Fruit fly (Drosophila melanogaster): Measurements from ENCODE around the gene OtopLb.

DNA sequence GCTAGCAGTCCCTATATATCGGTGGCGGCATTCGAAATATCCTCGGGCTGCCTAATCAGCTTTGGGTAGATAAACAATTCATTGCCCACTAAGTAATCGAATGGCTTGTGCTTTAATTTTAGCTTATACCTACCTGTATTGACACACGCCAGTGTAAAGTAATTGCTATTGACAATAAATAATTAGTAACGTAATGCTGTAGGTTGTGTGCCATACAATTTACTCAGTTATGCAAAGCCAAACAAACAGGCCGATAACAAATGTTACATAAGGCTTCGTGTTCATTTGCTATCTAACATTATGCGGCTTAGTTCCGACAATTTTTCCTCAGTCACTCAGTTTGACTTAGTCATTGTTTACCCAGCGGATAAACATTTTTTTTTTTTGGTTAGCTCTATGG is 51.6 kb downstream of the OtopLb start:
- TF ChIP-seq pan (optimal IDR thresholded peaks at IDR 0.05), result no peak
- no peak for TF ChIP-seq CG8478 (optimal IDR thresholded peaks at IDR 0.05)
- no peak for TF ChIP-seq Dll (optimal IDR thresholded peaks at IDR 0.05)
